Worm (Caenorhabditis elegans) whole organism, L1 larva: ENCODE results near the gene str-148.

Experiments used
- ama-1 ChIP-seq: fragments of 150-350 bp; optimal IDR thresholded peaks from 2 replicates; lab custom pipeline; 2014
- dpl-1 ChIP-seq, 3 experiments: fragments of 150-350 bp in 2 of 3; sonication (generic microtip) in 1 of 3; optimal IDR thresholded peaks; 2 replicates each; lab custom pipeline; 2014 to 2017; ENCODE audit warnings: missing biosample characterization in 3 of 3, missing genetic modification characterization in 3 of 3, missing genetic modification reagents in 3 of 3
- elt-3 ChIP-seq, 6 experiments: fragments of 150-350 bp in 1 of 6; sonication (generic microtip); optimal IDR thresholded peaks; 2 replicates each; lab custom pipeline; 2017 to 2018; ENCODE audit warnings: missing biosample characterization in 6 of 6, missing genetic modification characterization in 6 of 6, inconsistent platforms in 1 of 6
- pqm-1 ChIP-seq: sonication (generic microtip); optimal IDR thresholded peaks from 3 replicates; lab custom pipeline; 2017; ENCODE audit warnings: missing biosample characterization, missing genetic modification characterization
- skn-1 ChIP-seq: fragments of 150-350 bp; optimal IDR thresholded peaks from 2 replicates; lab custom pipeline; 2014; ENCODE audit warnings: missing biosample characterization, missing genetic modification characterization
- unc-130 ChIP-seq: fragments of 150-350 bp; optimal IDR thresholded peaks from 2 replicates; lab custom pipeline; 2017; ENCODE audit warnings: missing biosample characterization, missing genetic modification characterization, inconsistent platforms
- unc-62 ChIP-seq: fragments of 150-350 bp; optimal IDR thresholded peaks from 2 replicates; lab custom pipeline; 2014; ENCODE audit warnings: missing biosample characterization, missing genetic modification reagents, missing genetic modification characterization
- zag-1 ChIP-seq: fragments of 150-350 bp; optimal IDR thresholded peaks from 2 replicates; lab custom pipeline; 2014; ENCODE audit warnings: missing biosample characterization, missing genetic modification characterization

- TF ChIP-seq dpl-1 (GFP tag; optimal IDR thresholded peaks at IDR 0.05; lab: Kevin White, UChicago) (no peak), zag-1 (tag; lab: Kevin White, UChicago) (no peak), elt-3 (tag; optimal IDR thresholded peaks at IDR 0.05; lab: Kevin White, UChicago) (no peak), unc-62 (no peak), skn-1 (no peak), ama-1 (lab: Kevin White, UChicago) (no peak), unc-130 (tag; lab: Kevin White, UChicago) (no peak), pqm-1 (tag; lab: Kevin White, UChicago) (no peak)
These were observed 4.1 kb downstream of the str-148 start, which contains the start of gene fbxb-40 for ce11 chrII:1049849-1050248.
